ENCODE assay signal across 4 worm cellular contexts in the genomic region with DNA sequence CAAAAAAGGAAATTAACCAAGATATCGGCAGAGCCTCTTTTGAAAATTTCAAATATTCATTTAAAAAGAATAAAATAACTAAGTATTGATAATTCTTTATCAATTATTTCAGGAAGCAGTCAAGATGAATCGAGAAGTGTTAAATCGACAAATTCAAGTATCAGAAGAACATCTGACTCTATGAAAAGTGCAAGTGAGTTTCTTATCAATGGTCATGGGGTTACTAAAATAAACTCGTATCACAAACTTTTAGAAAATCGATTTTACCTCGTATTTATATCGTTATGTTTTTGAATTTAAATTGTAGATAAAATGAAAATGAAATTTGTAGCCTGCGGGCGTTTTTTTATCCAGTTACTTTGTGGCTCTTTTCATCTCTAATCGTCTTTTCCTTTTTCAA.
TF ChIP-seq lines count a peak whose summit lies in the region.

No protein-coding gene starts in this region.

TF ChIP-seq in whole organism, L1 larva, 84 proteins besides CTCF, POLR2A, EP300 and RAD21:
- no peak for TF ChIP-seq egl-13 (tag; optimal IDR thresholded peaks at IDR 0.05; lab: Kevin White, UChicago)
- peak; percentile 53 for TF ChIP-seq elt-2 (tag; optimal IDR thresholded peaks at IDR 0.05; lab: Kevin White, UChicago)
- TF ChIP-seq efl-1 (optimal IDR thresholded peaks at IDR 0.05; lab: Kevin White, UChicago), result no peak
- TF ChIP-seq efl-1 (GFP tag; optimal IDR thresholded peaks at IDR 0.05 in 1 of 2; lab: Kevin White, UChicago), result peak in 1 of 2 experiments; percentile 7
- no peak for TF ChIP-seq nhr-85 (tag; lab: Kevin White, UChicago)

TF ChIP-seq in whole organism, L3 larva, 47 proteins besides CTCF, POLR2A, EP300 and RAD21:
- TF ChIP-seq daf-12 (tag; optimal IDR thresholded peaks at IDR 0.05; lab: Kevin White, UChicago) (no peak), nhr-28 (tag; optimal IDR thresholded peaks at IDR 0.05; lab: Kevin White, UChicago) (no peak), pqm-1 (tag; optimal IDR thresholded peaks at IDR 0.05; lab: Kevin White, UChicago) (peak; percentile 77), nhr-77 (tag; optimal IDR thresholded peaks at IDR 0.05; lab: Kevin White, UChicago) (no peak), pha-4 (tag; optimal IDR thresholded peaks at IDR 0.05; lab: Kevin White, UChicago) (peak; percentile 45), ztf-4 (tag; optimal IDR thresholded peaks at IDR 0.05; lab: Kevin White, UChicago) (no peak), egl-27 (tag; optimal IDR thresholded peaks at IDR 0.05; lab: Kevin White, UChicago) (no peak), elt-2 (tag; optimal IDR thresholded peaks at IDR 0.05; lab: Kevin White, UChicago) (peak; percentile 67), sea-2 (GFP tag; optimal IDR thresholded peaks at IDR 0.05; lab: Kevin White, UChicago) (no peak), nhr-67 (tag; optimal IDR thresholded peaks at IDR 0.05; lab: Kevin White, UChicago) (no peak), ceh-28 (tag; optimal IDR thresholded peaks at IDR 0.05; lab: Kevin White, UChicago) (peak; percentile 12)

TF ChIP-seq in whole organism, L4 larva, 104 proteins besides CTCF, POLR2A, EP300 and RAD21:
- TF ChIP-seq nhr-77 (tag; optimal IDR thresholded peaks at IDR 0.05; lab: Kevin White, UChicago), result peak; percentile 44
- peak; percentile 22 for TF ChIP-seq hlh-30 (tag; optimal IDR thresholded peaks at IDR 0.05; lab: Kevin White, UChicago; ENCODE audit: insufficient read depth)
- peak; percentile 61 for TF ChIP-seq dve-1 (tag; optimal IDR thresholded peaks at IDR 0.05; lab: Kevin White, UChicago; ENCODE audit: insufficient read depth)
- TF ChIP-seq nhr-28 (tag; optimal IDR thresholded peaks at IDR 0.05; lab: Kevin White, UChicago), result peak; percentile 34
- peak; percentile 52 for TF ChIP-seq aha-1 (tag; lab: Kevin White, UChicago)
- TF ChIP-seq D1046.2 (GFP tag; IDR thresholded peaks at IDR 0.05; lab: Robert Waterston, UW), result no peak
- no peak for TF ChIP-seq daf-16 (GFP tag; optimal IDR thresholded peaks at IDR 0.05; lab: Kevin White, UChicago)
- peak; percentile 48 for TF ChIP-seq daf-16 (tag; optimal IDR thresholded peaks at IDR 0.05; lab: Kevin White, UChicago)
- TF ChIP-seq hif-1 (tag; optimal IDR thresholded peaks at IDR 0.05; lab: Kevin White, UChicago), result no peak
- TF ChIP-seq mxl-3 (GFP tag; optimal IDR thresholded peaks at IDR 0.05; lab: Kevin White, UChicago), result no peak

TF ChIP-seq in whole organism, young adult, 124 proteins besides CTCF, POLR2A, EP300 and RAD21:
- TF ChIP-seq nhr-80 (tag; optimal IDR thresholded peaks at IDR 0.05; lab: Kevin White, UChicago) (peak; percentile 3), ceh-79 (tag; optimal IDR thresholded peaks at IDR 0.05; lab: Kevin White, UChicago) (no peak)
